Worm (Caenorhabditis elegans): ENCODE measurements around the gene pkg-2.

DNA sequence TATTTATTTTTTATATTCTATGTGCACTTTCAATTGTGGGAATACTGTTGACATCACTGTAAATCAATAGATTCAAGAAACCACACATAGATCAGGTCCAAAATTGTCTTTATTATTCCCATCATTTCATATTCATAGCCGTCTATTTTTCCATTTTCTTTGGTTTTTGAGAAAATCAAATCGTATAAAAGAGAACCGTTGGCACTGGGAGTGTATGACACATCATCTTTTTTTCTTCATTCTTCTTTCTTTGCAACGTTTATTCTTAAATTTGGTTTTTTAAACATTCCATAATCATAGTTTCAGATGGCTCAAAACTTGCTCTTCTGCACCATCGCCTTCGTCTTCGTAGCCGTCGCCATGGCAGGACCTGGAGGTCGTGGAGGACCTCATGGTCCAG is 30.8 kb upstream of the pkg-2 start, which contains the start of gene srlf-2:
- TF ChIP-seq nhr-25 (tag; optimal IDR thresholded peaks at IDR 0.05) (no peak), fkh-10 (GFP tag; optimal IDR thresholded peaks at IDR 0.05) (no peak), skn-1 (tag; optimal IDR thresholded peaks at IDR 0.05) (no peak)
